Fruit fly (Drosophila melanogaster) whole organism, embryonic: ENCODE data around the gene CG32061.

Experiments used
- Blimp-1 ChIP-seq: fragments of 200-800 bp; sonication (Bioruptor generic); optimal IDR thresholded peaks from 3 replicates; lab custom pipeline; 2018; ENCODE audit warnings: missing biosample characterization, missing genetic modification characterization, mild to moderate bottlenecking, moderate library complexity, missing genetic modification reagents
- CG1024 ChIP-seq: fragments of 200-800 bp; sonication (Bioruptor generic); IDR thresholded peaks from 2 replicates; pipeline ENCODE4 v1.3.6; 2022; ENCODE audit warnings: missing biosample characterization, missing genetic modification characterization
- CG10462 ChIP-seq: fragments of 200-800 bp; sonication (Bioruptor generic); optimal IDR thresholded peaks from 2 replicates; lab custom pipeline; 2016; ENCODE audit warnings: missing biosample characterization, missing genetic modification characterization
- CG10565 ChIP-seq: fragments of 200-800 bp; sonication (Bioruptor generic); optimal IDR thresholded peaks from 3 replicates; lab custom pipeline; 2016; ENCODE audit warnings: missing biosample characterization, mild to moderate bottlenecking, missing genetic modification characterization
- CG11504 ChIP-seq: fragments of 200-800 bp; sonication (Bioruptor generic); optimal IDR thresholded peaks from 3 replicates; lab custom pipeline; 2019; ENCODE audit warnings: missing biosample characterization, mild to moderate bottlenecking, missing genetic modification characterization, moderate library complexity
- CG1233 ChIP-seq: fragments of 200-800 bp; sonication (Bioruptor generic); optimal IDR thresholded peaks from 4 replicates; lab custom pipeline; 2018; ENCODE audit warnings: missing biosample characterization, mild to moderate bottlenecking, missing genetic modification characterization
- CG12659 ChIP-seq: fragments of 200-800 bp; sonication (Bioruptor generic); optimal IDR thresholded peaks from 3 replicates; lab custom pipeline; 2017; ENCODE audit warnings: mild to moderate bottlenecking, missing biosample characterization, missing genetic modification reagents, missing genetic modification characterization
- CG15269 ChIP-seq: fragments of 200-800 bp; sonication (Bioruptor generic); optimal IDR thresholded peaks from 2 replicates; lab custom pipeline; 2018; ENCODE audit warnings: missing biosample characterization, mild to moderate bottlenecking, missing genetic modification characterization, moderate library complexity
- CG1529 ChIP-seq: fragments of 200-800 bp; sonication (Bioruptor generic); optimal IDR thresholded peaks from 3 replicates; lab custom pipeline; 2018; ENCODE audit warnings: missing biosample characterization, missing genetic modification characterization
- CG17612 ChIP-seq: fragments of 200-800 bp; sonication (Bioruptor generic); IDR thresholded peaks from 2 replicates; pipeline ENCODE4 v1.3.6; 2022; ENCODE audit warnings: missing biosample characterization, missing genetic modification characterization
- CG18262 ChIP-seq: fragments of 200-800 bp; optimal IDR thresholded peaks from 3 replicates; lab custom pipeline; 2019; ENCODE audit warnings: missing biosample characterization, mild to moderate bottlenecking, missing genetic modification characterization, moderate library complexity
- CG2712 ChIP-seq: fragments of 200-800 bp; optimal IDR thresholded peaks from 3 replicates; lab custom pipeline; 2019; ENCODE audit warnings: missing biosample characterization, mild to moderate bottlenecking, missing genetic modification characterization, moderate library complexity
- CG2889 ChIP-seq: fragments of 200-800 bp; sonication (Bioruptor generic); IDR thresholded peaks from 3 replicates; pipeline ENCODE4 v1.3.6; 2022; ENCODE audit warnings: missing biosample characterization, missing genetic modification characterization
- CG30431 ChIP-seq: fragments of 200-800 bp; sonication (Bioruptor generic); optimal IDR thresholded peaks from 2 replicates; lab custom pipeline; 2017; ENCODE audit warnings: missing biosample characterization, missing genetic modification characterization
- CG31224 ChIP-seq: fragments of 200-800 bp; sonication (Bioruptor generic); IDR thresholded peaks from 2 replicates; pipeline ENCODE4 v1.3.6; 2022; ENCODE audit warnings: missing biosample characterization, missing genetic modification characterization
- CG31388 ChIP-seq: fragments of 200-800 bp; sonication (Bioruptor generic); optimal IDR thresholded peaks from 2 replicates; lab custom pipeline; 2016; ENCODE audit warnings: missing biosample characterization, missing genetic modification characterization
- CG32772 ChIP-seq: fragments of 200-800 bp; sonication (Bioruptor generic); IDR thresholded peaks from 2 replicates; pipeline ENCODE4 v1.3.6; 2022; ENCODE audit warnings: missing biosample characterization, missing genetic modification characterization
- CG33213 ChIP-seq: fragments of 200-800 bp; sonication (Bioruptor generic); optimal IDR thresholded peaks from 3 replicates; lab custom pipeline; 2016; ENCODE audit warnings: missing biosample characterization, missing genetic modification characterization
- CG3995 ChIP-seq: fragments of 200-800 bp; sonication (Bioruptor generic); optimal IDR thresholded peaks from 3 replicates; lab custom pipeline; 2016; ENCODE audit warnings: missing biosample characterization, missing genetic modification characterization
- CG4424 ChIP-seq: fragments of 200-800 bp; sonication (Bioruptor generic); optimal IDR thresholded peaks from 3 replicates; lab custom pipeline; 2016; ENCODE audit warnings: missing biosample characterization, missing genetic modification characterization
- CG4617 ChIP-seq: fragments of 200-800 bp; sonication (Bioruptor generic); optimal IDR thresholded peaks from 3 replicates; lab custom pipeline; 2016; ENCODE audit warnings: missing biosample characterization, missing genetic modification characterization, borderline replicate concordance
- CG4707 ChIP-seq: fragments of 200-800 bp; sonication (Bioruptor generic); optimal IDR thresholded peaks from 2 replicates; lab custom pipeline; 2018; ENCODE audit warnings: missing biosample characterization, mild to moderate bottlenecking, missing genetic modification characterization, moderate library complexity
- CG8089 ChIP-seq: fragments of 200-800 bp; sonication (Bioruptor generic); optimal IDR thresholded peaks from 3 replicates; lab custom pipeline; 2016; ENCODE audit warnings: missing biosample characterization, missing genetic modification characterization
- Camta ChIP-seq: fragments of 200-800 bp; sonication (Bioruptor generic); optimal IDR thresholded peaks from 2 replicates; lab custom pipeline; 2016; ENCODE audit warnings: missing biosample characterization, missing genetic modification characterization
- D19A ChIP-seq: fragments of 200-800 bp; optimal IDR thresholded peaks from 3 replicates; lab custom pipeline; 2019; ENCODE audit warnings: missing biosample characterization, mild to moderate bottlenecking, missing genetic modification characterization, moderate library complexity
- D19B ChIP-seq: fragments of 200-800 bp; sonication (Bioruptor generic); optimal IDR thresholded peaks from 2 replicates; lab custom pipeline; 2017; ENCODE audit warnings: missing biosample characterization, mild to moderate bottlenecking, missing genetic modification characterization
- Dfd ChIP-seq, 2 experiments: fragments of >200 bp; optimal IDR thresholded peaks; 2 replicates each; lab custom pipeline; 2017; ENCODE audit warnings: missing biosample characterization in 2 of 2, missing genetic modification characterization in 2 of 2
- Drgx ChIP-seq: fragments of 200-800 bp; sonication (Bioruptor generic); IDR thresholded peaks from 2 replicates; pipeline ENCODE4 v1.3.6; 2022; ENCODE audit warnings: missing biosample characterization, missing genetic modification characterization
- HLH4C ChIP-seq: fragments of 200-800 bp; sonication (Bioruptor generic); IDR thresholded peaks from 3 replicates; pipeline ENCODE4 v1.3.6; 2022; ENCODE audit warnings: missing biosample characterization, missing genetic modification characterization; ENCODE audit not compliant: partially characterized antibody
- Lpt ChIP-seq: fragments of >200 bp; optimal IDR thresholded peaks from 2 replicates; lab custom pipeline; 2018; ENCODE audit warnings: missing biosample characterization, missing genetic modification characterization
- Mrtf ChIP-seq: fragments of 200-800 bp; sonication (Bioruptor generic); IDR thresholded peaks from 3 replicates; pipeline ENCODE4 v1.3.6; 2022; ENCODE audit warnings: missing biosample characterization, missing genetic modification characterization
- NK7.1 ChIP-seq: fragments of 200-800 bp; sonication (Bioruptor generic); optimal IDR thresholded peaks from 3 replicates; lab custom pipeline; 2016; ENCODE audit warnings: missing biosample characterization, missing genetic modification characterization
- Oaz ChIP-seq: fragments of 200-800 bp; sonication (Bioruptor generic); IDR thresholded peaks from 2 replicates; pipeline ENCODE4 v1.3.6; 2022; ENCODE audit warnings: missing biosample characterization, missing genetic modification characterization
- Sry-β ChIP-seq: fragments of 200-800 bp; sonication (Bioruptor generic); optimal IDR thresholded peaks from 2 replicates; lab custom pipeline; 2018; ENCODE audit warnings: missing biosample characterization, mild to moderate bottlenecking, missing genetic modification characterization, moderate library complexity
- Xrp1 ChIP-seq: fragments of 200-800 bp; sonication (Bioruptor generic); IDR thresholded peaks from 2 replicates; pipeline ENCODE4 v1.3.6; 2022; ENCODE audit warnings: missing biosample characterization, missing genetic modification characterization
- abd-A ChIP-seq: fragments of 200-800 bp; sonication (Bioruptor generic); optimal IDR thresholded peaks from 3 replicates; lab custom pipeline; 2019; ENCODE audit warnings: missing biosample characterization, mild to moderate bottlenecking, missing genetic modification characterization, moderate library complexity
- ara ChIP-seq: fragments of 200-800 bp; sonication (Bioruptor generic); IDR thresholded peaks from 2 replicates; pipeline ENCODE4 v1.3.6; 2022; ENCODE audit warnings: missing biosample characterization, missing genetic modification characterization
- bsh ChIP-seq, 2 experiments: fragments of 200-800 bp; sonication (Bioruptor generic); optimal IDR thresholded peaks; 2 replicates each; lab custom pipeline; 2017 to 2018; ENCODE audit warnings: mild to moderate bottlenecking in 2 of 2, missing biosample characterization in 2 of 2, missing genetic modification characterization in 2 of 2, moderate library complexity in 1 of 2
- crp ChIP-seq, 2 experiments: fragments of 200-800 bp; sonication (Bioruptor generic); optimal IDR thresholded peaks; 2 replicates in 1 of 2; 3 replicates in 1 of 2; lab custom pipeline; 2017; ENCODE audit warnings: missing biosample characterization in 2 of 2, missing genetic modification characterization in 2 of 2, mild to moderate bottlenecking in 1 of 2, moderate library complexity in 1 of 2
- fd96Cb ChIP-seq: fragments of 200-800 bp; sonication (Bioruptor generic); optimal IDR thresholded peaks from 2 replicates; lab custom pipeline; 2018; ENCODE audit warnings: missing biosample characterization, mild to moderate bottlenecking, missing genetic modification characterization, moderate library complexity
- ind ChIP-seq: fragments of 200-800 bp; sonication (Bioruptor generic); optimal IDR thresholded peaks from 3 replicates; lab custom pipeline; 2016; ENCODE audit warnings: missing biosample characterization, missing genetic modification characterization
- nerfin-2 ChIP-seq: fragments of 200-800 bp; sonication (Bioruptor generic); IDR thresholded peaks from 2 replicates; pipeline ENCODE4 v1.3.6; 2022; ENCODE audit warnings: missing biosample characterization, missing genetic modification characterization; ENCODE audit not compliant: partially characterized antibody
- odd ChIP-seq: fragments of 200-800 bp; sonication (Bioruptor generic); optimal IDR thresholded peaks from 2 replicates; lab custom pipeline; 2017; ENCODE audit warnings: missing biosample characterization, mild to moderate bottlenecking, missing genetic modification characterization
- p53 ChIP-seq: fragments of 200-800 bp; sonication (Bioruptor generic); optimal IDR thresholded peaks from 2 replicates; lab custom pipeline; 2016; ENCODE audit warnings: missing biosample characterization, missing genetic modification characterization
- pan ChIP-seq, 4 experiments: fragments of >200 bp in 3 of 4; fragments of 200-800 bp in 1 of 4; sonication (Bioruptor generic) in 1 of 4; optimal IDR thresholded peaks in 3 of 4; IDR thresholded peaks in 1 of 4; 2 replicates each; pipeline versions ENCODE4 v1.3.6 to Lab custom; 2017 to 2022; ENCODE audit warnings: missing biosample characterization in 2 of 4, missing genetic modification characterization in 2 of 4, mixed read lengths in 1 of 4
- phol ChIP-seq: fragments of 200-800 bp; sonication (Bioruptor generic); optimal IDR thresholded peaks from 3 replicates; lab custom pipeline; 2018; ENCODE audit warnings: missing biosample characterization, mild to moderate bottlenecking, missing genetic modification characterization, moderate library complexity
- salm ChIP-seq: fragments of 200-800 bp; sonication (Bioruptor generic); optimal IDR thresholded peaks from 2 replicates; lab custom pipeline; 2018; ENCODE audit warnings: missing biosample characterization, mild to moderate bottlenecking, missing genetic modification characterization
- zen ChIP-seq: fragments of 200-800 bp; sonication (Bioruptor generic); optimal IDR thresholded peaks from 3 replicates; lab custom pipeline; 2018; ENCODE audit warnings: missing biosample characterization, mild to moderate bottlenecking, missing genetic modification characterization, moderate library complexity
- zen2 ChIP-seq: fragments of 200-800 bp; sonication (Bioruptor generic); IDR thresholded peaks from 3 replicates; pipeline ENCODE4 v1.3.6; 2022; ENCODE audit warnings: missing biosample characterization, missing genetic modification characterization; ENCODE audit not compliant: partially characterized antibody
- zfh1 ChIP-seq: fragments of 200-800 bp; sonication (Bioruptor generic); IDR thresholded peaks from 3 replicates; pipeline ENCODE4 v1.3.6; 2022; ENCODE audit warnings: missing biosample characterization, missing genetic modification characterization

CG32061 gene

DNA sequence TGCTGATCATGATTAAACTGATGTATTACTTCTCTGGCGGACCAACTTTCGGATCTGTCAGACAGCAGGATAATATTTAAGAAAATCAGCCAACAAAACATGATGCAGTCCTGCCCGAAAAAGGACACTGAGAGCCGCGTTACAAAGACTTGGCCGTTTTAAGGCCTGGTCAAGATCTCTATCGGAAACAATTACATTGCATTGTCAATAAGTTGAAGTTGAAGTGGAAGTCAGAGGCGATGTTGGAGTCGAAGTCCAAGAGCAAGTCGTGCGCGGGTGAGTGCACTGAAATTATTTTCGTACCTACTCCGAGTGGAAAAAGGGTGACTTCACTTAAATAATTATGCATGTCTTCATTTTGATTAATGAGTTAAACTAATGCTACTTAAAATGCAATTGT lies 29.6 kb upstream of the CG32061 start, which contains the start of gene Ir67c (continued):
- TF ChIP-seq zen (tag; lab: Kevin White, UChicago) (no peak), CG2889 (no peak), CG10462 (GFP tag; lab: Kevin White, UChicago) (no peak), CG15269 (tag; lab: Kevin White, UChicago) (no peak), NK7.1 (GFP tag; lab: Kevin White, UChicago) (no peak), HLH4C (GFP tag; lab: Robert Waterston, UW) (no peak), CG31388 (no peak), bsh (GFP tag; optimal IDR thresholded peaks at IDR 0.05; lab: Kevin White, UChicago) (peak in 1 of 2 experiments; percentile 3), CG17612 (GFP tag; lab: Robert Waterston, UW) (no peak), zen2 (GFP tag; lab: Robert Waterston, UW) (no peak), Dfd (GFP tag; optimal IDR thresholded peaks at IDR 0.05; lab: Kevin White, UChicago) (no peak), CG10565 (GFP tag; lab: Kevin White, UChicago) (no peak), CG4707 (GFP tag; lab: Kevin White, UChicago) (no peak), CG1233 (no peak), CG4617 (GFP tag; lab: Kevin White, UChicago) (no peak), CG2712 (peak; percentile 12), Drgx (GFP tag; lab: Robert Waterston, UW) (peak; percentile 35; the same call in 1 of the 2 replicates), CG33213 (GFP tag; lab: Kevin White, UChicago) (no peak), Xrp1 (peak; percentile 44; the same call in 1 of the 2 replicates), p53 (GFP tag; lab: Kevin White, UChicago) (no peak), odd (GFP tag; lab: Kevin White, UChicago) (no peak), Camta (GFP tag; lab: Kevin White, UChicago) (no peak), ara (GFP tag; lab: Robert Waterston, UW) (peak; percentile 50; the same call in 1 of the 2 replicates), CG12659 (GFP tag; lab: Kevin White, UChicago) (no peak), Oaz (no peak), CG1024 (GFP tag; lab: Robert Waterston, UW) (no peak), CG4424 (peak; percentile 6), abd-A (no peak), salm (tag; lab: Kevin White, UChicago) (no peak), fd96Cb (tag; lab: Kevin White, UChicago) (no peak), phol (tag; lab: Kevin White, UChicago) (peak; percentile 28), CG18262 (tag; lab: Kevin White, UChicago) (peak; percentile 7), pan (optimal IDR thresholded peaks at IDR 0.05; lab: Kevin White, UChicago) (no peak), pan (GFP tag; optimal IDR thresholded peaks at IDR 0.05 in 1 of 2, IDR thresholded peaks at IDR 0.05 in 1 of 2) (no peak), D19B (GFP tag; lab: Kevin White, UChicago) (no peak), CG8089 (no peak), D19A (no peak), Blimp-1 (GFP tag; lab: Kevin White, UChicago) (peak; percentile 13), Lpt (GFP tag; lab: Kevin White, UChicago) (no peak), Sry-β (GFP tag; lab: Kevin White, UChicago) (no peak), CG30431 (GFP tag; lab: Kevin White, UChicago) (no peak), CG1529 (GFP tag; lab: Kevin White, UChicago) (no peak), zfh1 (0 out of 3 replicates have a peak, but pooled peaks have one; percentile 8), CG11504 (peak; percentile 14), nerfin-2 (GFP tag; lab: Robert Waterston, UW) (no peak), ind (no peak), crp (GFP tag; optimal IDR thresholded peaks at IDR 0.05; lab: Kevin White, UChicago) (no peak), Mrtf (GFP tag; lab: Robert Waterston, UW) (no peak), CG31224 (GFP tag; lab: Robert Waterston, UW) (no peak), CG3995 (GFP tag; lab: Kevin White, UChicago) (no peak), CG32772 (GFP tag; lab: Robert Waterston, UW) (no peak)
